Fruit fly (Drosophila melanogaster) whole organism, adult: ENCODE results near the gene CG2224.

Experiments used
- CG11617 ChIP-seq: fragments of 200-800 bp; sonication (Bioruptor generic); optimal IDR thresholded peaks from 2 replicates; lab custom pipeline; 2017; ENCODE audit warnings: mild to moderate bottlenecking, missing biosample characterization, missing genetic modification reagents, missing genetic modification characterization
- CG12768 ChIP-seq: fragments of 200-800 bp; sonication (Bioruptor generic); optimal IDR thresholded peaks from 2 replicates; lab custom pipeline; 2017; ENCODE audit warnings: missing biosample characterization, missing genetic modification characterization, mild to moderate bottlenecking, moderate library complexity, missing genetic modification reagents
- CG14711 ChIP-seq: fragments of 200-800 bp; sonication (Bioruptor generic); optimal IDR thresholded peaks from 2 replicates; lab custom pipeline; 2018; ENCODE audit warnings: missing biosample characterization, mild to moderate bottlenecking, missing genetic modification characterization, moderate library complexity
- CG1620 ChIP-seq: fragments of 200-800 bp; sonication (Bioruptor generic); optimal IDR thresholded peaks from 2 replicates; lab custom pipeline; 2016; ENCODE audit warnings: missing biosample characterization, missing genetic modification characterization
- CG33017 ChIP-seq: fragments of 200-800 bp; sonication (Bioruptor generic); optimal IDR thresholded peaks from 2 replicates; lab custom pipeline; 2018; ENCODE audit warnings: missing biosample characterization, mild to moderate bottlenecking, missing genetic modification characterization, moderate library complexity
- CG5204 ChIP-seq: fragments of 200-800 bp; sonication (Bioruptor generic); optimal IDR thresholded peaks from 2 replicates; lab custom pipeline; 2016; ENCODE audit warnings: missing biosample characterization, missing genetic modification characterization
- CG7045 ChIP-seq: fragments of 200-800 bp; sonication (Bioruptor generic); optimal IDR thresholded peaks from 2 replicates; lab custom pipeline; 2017; ENCODE audit warnings: missing biosample characterization, mild to moderate bottlenecking, missing genetic modification characterization
- CG7101 ChIP-seq: fragments of 200-800 bp; sonication (Bioruptor generic); optimal IDR thresholded peaks from 2 replicates; lab custom pipeline; 2018; ENCODE audit warnings: missing biosample characterization, mild to moderate bottlenecking, missing genetic modification characterization, moderate library complexity
- Clk ChIP-seq: fragments of 200-800 bp; sonication (Bioruptor generic); optimal IDR thresholded peaks from 2 replicates; lab custom pipeline; 2017; ENCODE audit warnings: missing biosample characterization, missing genetic modification characterization
- Crg-1 ChIP-seq: fragments of 200-800 bp; sonication (Bioruptor generic); optimal IDR thresholded peaks from 2 replicates; lab custom pipeline; 2016; ENCODE audit warnings: missing biosample characterization, missing genetic modification characterization
- Hr96 ChIP-seq: fragments of 200-800 bp; sonication (Bioruptor generic); optimal IDR thresholded peaks from 2 replicates; lab custom pipeline; 2016; ENCODE audit warnings: missing biosample characterization, missing genetic modification characterization
- Mnt ChIP-seq: fragments of 200-800 bp; sonication (Bioruptor generic); optimal IDR thresholded peaks from 2 replicates; lab custom pipeline; 2016; ENCODE audit warnings: missing biosample characterization, mild to moderate bottlenecking, missing genetic modification characterization
- bab1 ChIP-seq: fragments of 200-800 bp; sonication (Bioruptor generic); optimal IDR thresholded peaks from 3 replicates; lab custom pipeline; 2019; ENCODE audit warnings: missing biosample characterization, mild to moderate bottlenecking, missing genetic modification characterization, moderate library complexity
- cic ChIP-seq: fragments of 200-800 bp; sonication (Bioruptor generic); optimal IDR thresholded peaks from 2 replicates; lab custom pipeline; 2017; ENCODE audit warnings: missing biosample characterization, mild to moderate bottlenecking, missing genetic modification characterization, moderate library complexity
- cnc ChIP-seq, 2 experiments: fragments of >200 bp; optimal IDR thresholded peaks; 2 replicates each; lab custom pipeline; 2017
- kay ChIP-seq: fragments of 200-800 bp; sonication (Bioruptor generic); peaks from one replicate; lab custom pipeline; 2016; ENCODE audit warnings: missing biosample characterization, missing genetic modification characterization, borderline replicate concordance
- ovo ChIP-seq: fragments of 200-800 bp; sonication (Bioruptor generic); optimal IDR thresholded peaks from 2 replicates; lab custom pipeline; 2016; ENCODE audit warnings: missing biosample characterization, missing genetic modification characterization
- pad ChIP-seq: fragments of 200-800 bp; sonication (Bioruptor generic); optimal IDR thresholded peaks from 3 replicates; lab custom pipeline; 2017; ENCODE audit warnings: missing biosample characterization, missing genetic modification characterization, mild to moderate bottlenecking, moderate library complexity, missing genetic modification reagents
- tj ChIP-seq: fragments of 200-800 bp; sonication (Bioruptor generic); optimal IDR thresholded peaks from 3 replicates; lab custom pipeline; 2017; ENCODE audit warnings: missing biosample characterization, mild to moderate bottlenecking, missing genetic modification characterization, moderate library complexity
- toe ChIP-seq: fragments of 200-800 bp; sonication (Bioruptor generic); optimal IDR thresholded peaks from 2 replicates; lab custom pipeline; 2016; ENCODE audit warnings: missing biosample characterization, missing genetic modification characterization

Gene CG2224

DNA sequence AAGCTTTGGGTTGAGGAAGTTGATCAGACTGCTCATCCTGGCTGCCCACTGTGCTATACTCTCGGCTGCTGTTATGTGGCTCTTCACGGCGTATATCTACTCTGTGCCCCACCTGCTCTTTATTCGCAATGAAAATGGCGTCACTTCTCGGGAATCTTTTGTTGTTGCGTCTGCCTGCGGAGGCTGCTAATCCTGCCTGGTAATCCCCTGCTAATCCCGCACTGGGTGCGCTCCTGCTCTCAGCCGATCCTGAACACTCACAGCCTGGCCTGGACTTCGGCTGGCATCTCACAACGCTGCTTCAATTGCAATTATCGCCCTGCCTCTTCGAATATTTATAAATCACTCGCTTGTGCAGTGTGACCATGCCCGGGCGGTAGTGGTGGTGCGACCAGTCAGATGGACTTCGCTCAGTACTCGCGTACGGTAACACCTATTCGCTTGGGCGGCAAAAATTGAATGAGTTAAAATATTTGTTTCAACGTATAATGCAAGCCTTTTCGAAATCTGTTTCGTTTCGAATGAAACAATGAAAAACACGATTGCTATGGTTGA is 31.2 kb downstream of the CG2224 start, which contains the start of gene CG2218:
Gene CG2218, minus strand, starts transcription at position 472 of the 555 bp plus-strand sequence.
- TF ChIP-seq cic (GFP tag; lab: Kevin White, UChicago) (peak; percentile 46), CG14711 (no peak), CG12768 (GFP tag; lab: Kevin White, UChicago) (peak; percentile 83), ovo (no peak), CG5204 (GFP tag; lab: Kevin White, UChicago) (peak; percentile 55), CG11617 (GFP tag; lab: Kevin White, UChicago) (peak; percentile 36), Clk (GFP tag; lab: Kevin White, UChicago) (no peak), tj (peak; percentile 15), bab1 (GFP tag; lab: Kevin White, UChicago) (peak; percentile 67), CG7101 (no peak), Hr96 (GFP tag; lab: Kevin White, UChicago) (peak; percentile 47), CG33017 (peak; percentile 13), pad (GFP tag; lab: Kevin White, UChicago) (no peak), kay (GFP tag; lab: Kevin White, UChicago) (no peak), cnc (optimal IDR thresholded peaks at IDR 0.05; lab: Kevin White, UChicago) (no peak), Crg-1 (GFP tag; lab: Kevin White, UChicago) (no peak), CG7045 (GFP tag; lab: Kevin White, UChicago) (peak; percentile 23), Mnt (peak; percentile 39), CG1620 (GFP tag; lab: Kevin White, UChicago) (peak; percentile 1), toe (GFP tag; lab: Kevin White, UChicago) (peak; percentile 80)

DNA sequence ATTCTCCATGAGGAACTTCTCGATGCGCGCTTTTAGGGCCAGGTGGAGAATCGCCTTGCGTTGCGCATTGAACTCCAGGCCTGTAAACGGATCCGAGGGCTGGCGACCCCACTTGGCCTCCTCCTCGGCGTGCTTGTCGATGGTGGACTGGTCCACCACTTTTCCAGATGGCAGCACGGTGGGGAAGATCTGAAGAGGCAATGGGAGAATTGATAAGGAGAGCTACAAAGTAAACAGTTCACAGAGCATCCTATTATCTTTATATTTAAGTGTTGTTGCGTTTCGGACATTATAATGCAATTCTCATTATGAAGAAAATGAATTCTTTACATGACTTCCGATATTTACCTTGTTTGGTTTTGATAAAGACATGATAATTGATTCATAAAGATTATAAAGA is 32.5 kb downstream of the CG2224 start:
- TF ChIP-seq kay (GFP tag; lab: Kevin White, UChicago) (no peak), cnc (optimal IDR thresholded peaks at IDR 0.05; lab: Kevin White, UChicago) (no peak), cic (GFP tag; lab: Kevin White, UChicago) (no peak), ovo (no peak), CG12768 (GFP tag; lab: Kevin White, UChicago) (no peak), bab1 (GFP tag; lab: Kevin White, UChicago) (no peak), CG7045 (GFP tag; lab: Kevin White, UChicago) (no peak), toe (GFP tag; lab: Kevin White, UChicago) (no peak), Clk (GFP tag; lab: Kevin White, UChicago) (no peak), pad (GFP tag; lab: Kevin White, UChicago) (no peak), CG11617 (GFP tag; lab: Kevin White, UChicago) (no peak), CG33017 (no peak), Mnt (no peak), tj (no peak), Crg-1 (GFP tag; lab: Kevin White, UChicago) (no peak), CG7101 (no peak), CG1620 (GFP tag; lab: Kevin White, UChicago) (no peak), CG5204 (GFP tag; lab: Kevin White, UChicago) (no peak), CG14711 (no peak)

DNA sequence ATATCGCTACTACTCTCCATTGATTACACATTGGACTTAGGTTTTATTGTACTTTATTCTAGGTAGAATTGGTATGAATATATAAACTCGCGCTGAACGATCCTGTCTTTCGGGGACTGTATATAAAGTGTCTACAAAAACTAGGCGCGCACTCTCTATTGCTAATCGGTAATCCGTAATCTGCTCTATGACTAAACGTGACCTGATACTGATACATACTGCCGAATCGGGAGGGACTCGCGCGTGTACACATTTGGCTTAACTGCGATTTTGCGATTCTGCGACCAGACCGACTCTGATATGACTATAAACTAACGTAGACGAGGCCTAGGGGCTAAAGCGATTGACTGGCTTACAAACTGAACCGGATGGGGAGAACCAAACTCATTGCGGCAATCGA is 33.5 kb downstream of the CG2224 start:
- TF ChIP-seq CG12768 (GFP tag; lab: Kevin White, UChicago): peak; percentile 16
- no peak for TF ChIP-seq CG11617 (GFP tag; lab: Kevin White, UChicago)
- no peak for TF ChIP-seq Crg-1 (GFP tag; lab: Kevin White, UChicago)

DNA sequence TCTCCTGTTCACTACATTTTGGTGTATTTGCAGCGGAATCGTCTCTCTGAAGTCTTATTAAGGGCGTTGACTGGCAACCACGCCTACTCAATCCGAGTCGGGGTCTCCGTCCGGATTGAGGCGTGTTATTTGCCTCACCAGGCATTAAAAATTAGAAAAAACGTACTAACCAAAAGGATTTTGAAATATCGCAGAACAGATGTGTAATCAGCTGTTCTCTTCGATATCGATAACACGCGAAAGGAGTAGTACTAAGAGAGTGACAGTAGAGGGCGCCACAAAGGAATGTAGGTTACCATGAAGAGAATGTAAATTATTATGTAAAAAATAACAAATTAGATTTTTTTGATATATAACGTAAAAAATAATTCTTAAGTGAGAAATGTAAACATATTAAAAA is 34.1 kb downstream of the CG2224 start, which contains the start of gene CG15536:
Gene CG15536, minus strand, starts transcription at position 170 of the 400 bp plus-strand sequence.
- TF ChIP-seq CG33017 (no peak), CG1620 (GFP tag; lab: Kevin White, UChicago) (no peak), CG11617 (GFP tag; lab: Kevin White, UChicago) (no peak), bab1 (GFP tag; lab: Kevin White, UChicago) (peak; percentile 19)

DNA sequence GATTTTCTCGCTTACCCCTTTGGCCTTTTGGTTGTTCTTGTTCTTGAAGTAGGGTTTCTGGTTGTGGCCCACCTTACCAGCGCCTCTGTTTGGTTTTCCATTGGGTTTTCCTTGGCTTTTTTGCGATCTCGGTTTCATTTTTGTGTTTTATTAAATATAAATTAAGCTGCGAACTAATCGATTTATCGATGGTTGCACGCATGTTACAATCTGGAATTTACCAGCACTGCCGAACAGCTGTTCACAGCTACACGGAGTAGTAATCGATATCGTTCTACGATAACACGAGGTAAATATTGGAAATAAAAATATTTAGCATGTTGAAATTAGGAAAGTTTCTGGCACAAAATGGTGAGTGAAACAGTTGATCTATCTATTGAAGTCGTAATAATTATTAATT is 35.4 kb downstream of the CG2224 start, which contains the start of the genes CG15535 and mRpS18C:
Gene CG15535, minus strand, starts transcription at position 235 of the 400 bp plus-strand sequence.
Gene mRpS18C, plus strand, starts transcription at position 280 of the 400 bp plus-strand sequence.
- TF ChIP-seq CG7045 (GFP tag; lab: Kevin White, UChicago) (no peak), cnc (optimal IDR thresholded peaks at IDR 0.05; lab: Kevin White, UChicago) (no peak), ovo (no peak), Crg-1 (GFP tag; lab: Kevin White, UChicago) (no peak), cic (GFP tag; lab: Kevin White, UChicago) (peak; percentile 23), toe (GFP tag; lab: Kevin White, UChicago) (peak; percentile 43), Clk (GFP tag; lab: Kevin White, UChicago) (peak; percentile 21), CG12768 (GFP tag; lab: Kevin White, UChicago) (no peak), pad (GFP tag; lab: Kevin White, UChicago) (peak; percentile 25), tj (no peak), CG11617 (GFP tag; lab: Kevin White, UChicago) (peak; percentile 36), CG33017 (no peak), bab1 (GFP tag; lab: Kevin White, UChicago) (peak; percentile 46), Mnt (peak; percentile 90), kay (GFP tag; lab: Kevin White, UChicago) (peak; percentile 92), Hr96 (GFP tag; lab: Kevin White, UChicago) (no peak), CG14711 (no peak), CG5204 (GFP tag; lab: Kevin White, UChicago) (peak; percentile 41), CG7101 (peak; percentile 50), CG1620 (GFP tag; lab: Kevin White, UChicago) (no peak)

DNA sequence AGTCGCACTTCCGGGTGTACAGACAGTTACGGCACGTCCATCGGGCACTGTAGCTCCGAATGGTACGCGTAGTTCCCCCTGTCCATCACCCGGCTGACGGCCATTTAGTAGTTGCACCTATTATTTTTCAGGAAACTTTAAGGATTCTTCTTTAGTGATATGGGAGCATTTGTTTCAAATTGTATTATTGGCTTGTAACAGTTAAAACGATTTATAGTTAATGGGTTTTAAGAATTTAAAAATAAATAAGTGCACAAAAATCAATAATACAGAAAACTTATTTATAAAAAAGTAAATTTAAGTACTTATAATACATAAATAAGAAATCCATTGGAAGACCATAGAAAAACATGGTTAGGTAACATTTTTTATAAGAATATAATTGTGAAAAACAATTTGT is 36.2 kb downstream of the CG2224 start, which contains the start of the genes CG2217 and CG42740:
Gene CG2217, minus strand, starts transcription at position 101 of the 400 bp plus-strand sequence.
Gene CG42740, minus strand, starts transcription at position 101 of the 400 bp plus-strand sequence.
- TF ChIP-seq CG7101: no peak
- TF ChIP-seq CG11617 (GFP tag; lab: Kevin White, UChicago): no peak
- no peak for TF ChIP-seq CG33017
- no peak for TF ChIP-seq CG1620 (GFP tag; lab: Kevin White, UChicago)
- TF ChIP-seq bab1 (GFP tag; lab: Kevin White, UChicago): no peak
- TF ChIP-seq cnc (optimal IDR thresholded peaks at IDR 0.05; lab: Kevin White, UChicago): no peak
- TF ChIP-seq Clk (GFP tag; lab: Kevin White, UChicago): no peak
- TF ChIP-seq kay (GFP tag; lab: Kevin White, UChicago): no peak
- no peak for TF ChIP-seq cic (GFP tag; lab: Kevin White, UChicago)
- TF ChIP-seq tj: no peak
